Worm (Caenorhabditis elegans): ENCODE measurements around the gene D1014.13.

DNA sequence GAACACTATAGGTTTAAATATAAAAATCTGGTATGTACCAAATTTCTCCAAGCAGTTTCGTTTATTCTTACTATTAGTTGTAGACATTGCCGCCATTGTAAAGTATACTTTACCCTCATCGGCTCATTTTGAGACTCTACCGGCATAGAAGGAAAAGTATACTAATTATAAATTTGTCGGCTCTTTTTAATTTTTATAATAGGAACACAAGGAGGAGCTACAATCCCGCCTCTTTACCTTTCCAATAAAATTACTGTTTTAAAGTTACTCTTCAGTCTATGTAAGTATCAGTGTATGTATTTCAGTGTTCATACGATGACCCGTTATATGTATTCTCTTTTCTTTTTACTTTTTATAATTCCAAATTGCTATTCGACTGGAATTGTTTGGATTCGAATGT is 46.1 kb upstream of the D1014.13 start, which contains the start of gene sdz-23:
- no peak for TF ChIP-seq lag-1 (GFP tag; IDR thresholded peaks at IDR 0.05)
- no peak for TF ChIP-seq hlh-12 (tag; optimal IDR thresholded peaks at IDR 0.05)
- no peak for TF ChIP-seq rcor-1 (GFP tag; IDR thresholded peaks at IDR 0.05)
- no peak for TF ChIP-seq ztf-6 (GFP tag; IDR thresholded peaks at IDR 0.05)
- TF ChIP-seq pha-4 (tag; optimal IDR thresholded peaks at IDR 0.05) = no peak
- no peak for TF ChIP-seq snpc-4 (GFP tag; optimal IDR thresholded peaks at IDR 0.05)
- no peak for TF ChIP-seq snpc-4 (tag; optimal IDR thresholded peaks at IDR 0.05)
- no peak for TF ChIP-seq hsf-1 (GFP tag; IDR thresholded peaks at IDR 0.05)
